Fruit fly (Drosophila melanogaster): ENCODE results near the gene Asciz.

The Asciz gene

dm6 chr3L:3148125-3149059 lies 17.7 kb downstream of the Asciz start, which contains the start of the genes Usp5 and BtbVII (continued):
- TF ChIP-seq Sox100B (GFP tag; optimal IDR thresholded peaks at IDR 0.05), result no peak
- TF ChIP-seq p53 (GFP tag; optimal IDR thresholded peaks at IDR 0.05), result no peak
- TF ChIP-seq CG1832 (GFP tag; optimal IDR thresholded peaks at IDR 0.05), result no peak
- peak; percentile 85 for TF ChIP-seq nerfin-2 (GFP tag; IDR thresholded peaks at IDR 0.05; ENCODE audit: partially characterized antibody)
- TF ChIP-seq CG34224 (GFP tag; IDR thresholded peaks at IDR 0.05; ENCODE audit: partially characterized antibody), result peak; percentile 99
- peak; percentile 39 for TF ChIP-seq Oli (tag; optimal IDR thresholded peaks at IDR 0.05)
- no peak for TF ChIP-seq Ravus (GFP tag; IDR thresholded peaks at IDR 0.05)
- TF ChIP-seq CG7556 (GFP tag; optimal IDR thresholded peaks at IDR 0.05), result no peak
- TF ChIP-seq Ets97D (GFP tag; optimal IDR thresholded peaks at IDR 0.05), result peak; percentile 78
- no peak for TF ChIP-seq CG4730 (GFP tag; IDR thresholded peaks at IDR 0.05)
- peak; percentile 70 for TF ChIP-seq kay (GFP tag; optimal IDR thresholded peaks at IDR 0.05)
- peak; percentile 29 for TF ChIP-seq CG3995 (GFP tag; optimal IDR thresholded peaks at IDR 0.05)
- no peak for TF ChIP-seq Hey (tag; optimal IDR thresholded peaks at IDR 0.05)
- TF ChIP-seq Ssrp (tag; optimal IDR thresholded peaks at IDR 0.05), result peak; percentile 28
- TF ChIP-seq CG14860 (GFP tag; IDR thresholded peaks at IDR 0.05; ENCODE audit: partially characterized antibody), result peak; percentile 94
- TF ChIP-seq CG1647 (GFP tag; optimal IDR thresholded peaks at IDR 0.05), result no peak
- peak; percentile 61 for TF ChIP-seq stwl (tag; optimal IDR thresholded peaks at IDR 0.05)
- TF ChIP-seq hth (optimal IDR thresholded peaks at IDR 0.05), result no peak
- TF ChIP-seq gfzf (GFP tag; optimal IDR thresholded peaks at IDR 0.05), result peak; percentile 78
- no peak for TF ChIP-seq cad (GFP tag; optimal IDR thresholded peaks at IDR 0.05)
- no peak for TF ChIP-seq CG2875 (GFP tag; optimal IDR thresholded peaks at IDR 0.05)
- no peak for TF ChIP-seq Doc2 (GFP tag; IDR thresholded peaks at IDR 0.05)
- peak; percentile 75 for TF ChIP-seq ato (GFP tag; IDR thresholded peaks at IDR 0.05; ENCODE audit: partially characterized antibody)
- TF ChIP-seq schlank (tag; optimal IDR thresholded peaks at IDR 0.05), result peak; percentile 24
- TF ChIP-seq tio (GFP tag; optimal IDR thresholded peaks at IDR 0.05), result no peak
- peak; percentile 62 for TF ChIP-seq zfh1 (GFP tag; IDR thresholded peaks at IDR 0.05)
- TF ChIP-seq vvl (GFP tag; IDR thresholded peaks at IDR 0.05), result peak; percentile 71; the same call in 1 of the 2 replicates
- TF ChIP-seq pita (GFP tag; optimal IDR thresholded peaks at IDR 0.05), result no peak
- TF ChIP-seq CG10543 (GFP tag; optimal IDR thresholded peaks at IDR 0.05), result peak; percentile 49
- peak; percentile 38 for TF ChIP-seq CG31365 (tag; optimal IDR thresholded peaks at IDR 0.05)
- TF ChIP-seq CG13123 (GFP tag; optimal IDR thresholded peaks at IDR 0.05), result peak; percentile 59
- peak; percentile 46 for TF ChIP-seq Myb (GFP tag; optimal IDR thresholded peaks at IDR 0.05)
- TF ChIP-seq CoRest (tag; optimal IDR thresholded peaks at IDR 0.05), result peak; percentile 49
- TF ChIP-seq sc (optimal IDR thresholded peaks at IDR 0.05), result no peak
- no peak for TF ChIP-seq sc (GFP tag; optimal IDR thresholded peaks at IDR 0.05)
- no peak for TF ChIP-seq HHEX (GFP tag; optimal IDR thresholded peaks at IDR 0.05)
- TF ChIP-seq CG8359 (GFP tag; optimal IDR thresholded peaks at IDR 0.05; ENCODE audit: borderline replicate concordance), result no peak
- no peak for TF ChIP-seq gcm2 (GFP tag; optimal IDR thresholded peaks at IDR 0.05)
- TF ChIP-seq Doc3 (GFP tag; IDR thresholded peaks at IDR 0.05; ENCODE audit: partially characterized antibody), result peak; percentile 99
- no peak for TF ChIP-seq CG7372 (GFP tag; IDR thresholded peaks at IDR 0.05)
- TF ChIP-seq CG15073 (GFP tag; optimal IDR thresholded peaks at IDR 0.05), result no peak
- TF ChIP-seq D19B (GFP tag; optimal IDR thresholded peaks at IDR 0.05), result no peak
- no peak for TF ChIP-seq Abd-B (GFP tag; optimal IDR thresholded peaks at IDR 0.05)
- peak; percentile 97 for TF ChIP-seq hbn (GFP tag; IDR thresholded peaks at IDR 0.05; ENCODE audit: partially characterized antibody)
- TF ChIP-seq CG2129 (GFP tag; IDR thresholded peaks at IDR 0.05; ENCODE audit: partially characterized antibody), result peak; percentile 96
- TF ChIP-seq CG10979 (tag; optimal IDR thresholded peaks at IDR 0.05), result peak; percentile 34
- peak; percentile 40; the same call in 1 of the 3 replicates for TF ChIP-seq B-H1 (GFP tag; IDR thresholded peaks at IDR 0.05)
- TF ChIP-seq Side (GFP tag; optimal IDR thresholded peaks at IDR 0.05), result peak; percentile 56
